Worm (Caenorhabditis elegans): ENCODE measurements around the gene K02E2.8.

Gene K02E2.8

ce11 chrV:20366839-20367238, at the start of gene K02E2.8:
K02E2.8 (minus strand) TSS chrV:20366939.
- no peak for TF ChIP-seq unc-62 (GFP tag; optimal IDR thresholded peaks at IDR 0.05)
- TF ChIP-seq ceh-16 (tag; optimal IDR thresholded peaks at IDR 0.05), result no peak
- no peak for TF ChIP-seq aly-2 (tag; optimal IDR thresholded peaks at IDR 0.05)
- no peak for TF ChIP-seq ztf-11 (tag; optimal IDR thresholded peaks at IDR 0.05)
- TF ChIP-seq daf-12 (tag; optimal IDR thresholded peaks at IDR 0.05), result no peak
- TF ChIP-seq nhr-25 (tag; optimal IDR thresholded peaks at IDR 0.05), result no peak
- no peak for TF ChIP-seq jun-1 (tag; optimal IDR thresholded peaks at IDR 0.05)
- no peak for TF ChIP-seq ama-1 (optimal IDR thresholded peaks at IDR 0.05)
- TF ChIP-seq elt-2 (tag; optimal IDR thresholded peaks at IDR 0.05), result no peak
- no peak for TF ChIP-seq egl-27 (tag; optimal IDR thresholded peaks at IDR 0.05)
- TF ChIP-seq mml-1 (tag; optimal IDR thresholded peaks at IDR 0.05), result no peak
- no peak for TF ChIP-seq elt-1 (tag; optimal IDR thresholded peaks at IDR 0.05)
- TF ChIP-seq zag-1 (tag; optimal IDR thresholded peaks at IDR 0.05), result no peak
- TF ChIP-seq pha-4 (tag; optimal IDR thresholded peaks at IDR 0.05), result no peak

ce11 chrV:20416335-20416734, 49.6 kb upstream of the K02E2.8 start:
- TF ChIP-seq ama-1 (optimal IDR thresholded peaks at IDR 0.05), result peak; percentile 10
- TF ChIP-seq egl-27 (tag; optimal IDR thresholded peaks at IDR 0.05), result no peak

ce11 chrV:20415415-20415814, 48.7 kb upstream of the K02E2.8 start:
- TF ChIP-seq ama-1 (optimal IDR thresholded peaks at IDR 0.05) (peak; percentile 51), fkh-10 (GFP tag; optimal IDR thresholded peaks at IDR 0.05) (no peak), nhr-25 (tag; optimal IDR thresholded peaks at IDR 0.05) (peak; percentile 73), nhr-23 (tag; optimal IDR thresholded peaks at IDR 0.05) (peak; percentile 61)

ce11 chrV:20413936-20414335, 47.2 kb upstream of the K02E2.8 start:
- TF ChIP-seq R02D3.7 (tag; optimal IDR thresholded peaks at IDR 0.05), result no peak
- no peak for TF ChIP-seq ceh-28 (tag; optimal IDR thresholded peaks at IDR 0.05)
- TF ChIP-seq egl-5 (tag; optimal IDR thresholded peaks at IDR 0.05), result no peak
- no peak for TF ChIP-seq mdl-1 (tag; optimal IDR thresholded peaks at IDR 0.05)
- no peak for TF ChIP-seq daf-12 (tag; optimal IDR thresholded peaks at IDR 0.05)
- TF ChIP-seq eor-1 (tag; optimal IDR thresholded peaks at IDR 0.05), result no peak
- TF ChIP-seq sea-2 (GFP tag; optimal IDR thresholded peaks at IDR 0.05), result no peak
- TF ChIP-seq jun-1 (tag; optimal IDR thresholded peaks at IDR 0.05), result no peak
- no peak for TF ChIP-seq nfya-1 (tag; optimal IDR thresholded peaks at IDR 0.05; ENCODE audit: insufficient read depth)
- TF ChIP-seq fkh-10 (GFP tag; optimal IDR thresholded peaks at IDR 0.05), result no peak
- no peak for TF ChIP-seq hmg-11 (tag; optimal IDR thresholded peaks at IDR 0.05)

ce11 chrV:20413426-20413825, 46.7 kb upstream of the K02E2.8 start:
- TF ChIP-seq egl-5 (tag; optimal IDR thresholded peaks at IDR 0.05), result no peak
- peak; percentile 92 for TF ChIP-seq elt-2 (tag; optimal IDR thresholded peaks at IDR 0.05)
- TF ChIP-seq ama-1 (optimal IDR thresholded peaks at IDR 0.05), result peak; percentile 32
- peak; percentile 73 for TF ChIP-seq jun-1 (tag; optimal IDR thresholded peaks at IDR 0.05)
- TF ChIP-seq nhr-43 (tag; optimal IDR thresholded peaks at IDR 0.05; ENCODE audit: poor library complexity, severe bottlenecking), result peak; percentile 23
- TF ChIP-seq nhr-67 (tag; optimal IDR thresholded peaks at IDR 0.05), result no peak
- peak; percentile 41 for TF ChIP-seq pha-4 (tag; optimal IDR thresholded peaks at IDR 0.05)
- TF ChIP-seq pqm-1 (tag; optimal IDR thresholded peaks at IDR 0.05), result peak; percentile 85

- TF ChIP-seq elt-2 (tag; optimal IDR thresholded peaks at IDR 0.05) (peak; percentile 89), nhr-12 (tag; optimal IDR thresholded peaks at IDR 0.05) (no peak), sea-2 (GFP tag; optimal IDR thresholded peaks at IDR 0.05) (no peak), pha-4 (tag; optimal IDR thresholded peaks at IDR 0.05) (peak; percentile 18), zag-1 (tag; optimal IDR thresholded peaks at IDR 0.05) (no peak), nhr-25 (tag; optimal IDR thresholded peaks at IDR 0.05) (no peak), nhr-76 (tag; optimal IDR thresholded peaks at IDR 0.05) (no peak), elt-3 (tag; optimal IDR thresholded peaks at IDR 0.05) (peak in 1 of 3 experiments; percentile 33), pqm-1 (tag; optimal IDR thresholded peaks at IDR 0.05) (peak; percentile 52), nhr-23 (tag; optimal IDR thresholded peaks at IDR 0.05) (peak; percentile 57), jun-1 (tag; optimal IDR thresholded peaks at IDR 0.05) (peak; percentile 41), skn-1 (tag; optimal IDR thresholded peaks at IDR 0.05) (no peak), tbx-2 (tag; optimal IDR thresholded peaks at IDR 0.05) (no peak)
Measured at ce11 chrV:20412225-20412624, 45.5 kb upstream of the K02E2.8 start.
